Worm (Caenorhabditis elegans) whole organism, late embryonic: ENCODE data around the gene cni-1.

Experiments used
- C08G9.2 ChIP-seq: sonication (generic microtip); optimal IDR thresholded peaks from 2 replicates; lab custom pipeline; 2016; ENCODE audit warnings: mild to moderate bottlenecking, missing genetic modification characterization, moderate library complexity, missing compliant biosample characterization
- C38D4.7 ChIP-seq: fragments of 200-800 bp; sonication (Bioruptor generic); optimal IDR thresholded peaks from 2 replicates; lab custom pipeline; 2018; ENCODE audit warnings: mild to moderate bottlenecking, missing genetic modification characterization, moderate library complexity, missing compliant biosample characterization
- F13H6.1 ChIP-seq: sonication (generic microtip); optimal IDR thresholded peaks from 2 replicates; lab custom pipeline; 2016; ENCODE audit warnings: missing genetic modification characterization, missing compliant biosample characterization
- K02D7.2 ChIP-seq: sonication (generic microtip); optimal IDR thresholded peaks from 2 replicates; lab custom pipeline; 2017; ENCODE audit warnings: mild to moderate bottlenecking, missing genetic modification characterization, missing compliant biosample characterization
- K09A11.1 ChIP-seq: sonication (generic microtip); optimal IDR thresholded peaks from 2 replicates; lab custom pipeline; 2017; ENCODE audit warnings: antibody characterized with exemption, mild to moderate bottlenecking, missing genetic modification characterization, missing compliant biosample characterization; ENCODE audit not compliant: insufficient read depth
- Y22D7AL.16 ChIP-seq: sonication (generic microtip); optimal IDR thresholded peaks from 2 replicates; lab custom pipeline; 2016; ENCODE audit warnings: missing genetic modification characterization, missing compliant biosample characterization
- ama-1 ChIP-seq: fragments of 150-350 bp; optimal IDR thresholded peaks from 2 replicates; lab custom pipeline; 2014
- ceh-14 ChIP-seq: sonication (generic microtip); optimal IDR thresholded peaks from 2 replicates; lab custom pipeline; 2016; ENCODE audit warnings: missing genotype, missing genetic modification characterization, missing compliant biosample characterization
- ceh-30 ChIP-seq: fragments of 150-350 bp; optimal IDR thresholded peaks from 2 replicates; lab custom pipeline; 2014; ENCODE audit warnings: missing biosample characterization, missing genetic modification characterization
- ceh-34 ChIP-seq: sonication (generic microtip); optimal IDR thresholded peaks from 2 replicates; lab custom pipeline; 2016; ENCODE audit warnings: mild to moderate bottlenecking, missing genetic modification characterization, missing compliant biosample characterization
- ceh-48 ChIP-seq: sonication (generic microtip); optimal IDR thresholded peaks from 2 replicates; lab custom pipeline; 2016; ENCODE audit warnings: missing genetic modification characterization, inconsistent platforms, missing compliant biosample characterization
- dmd-4 ChIP-seq: sonication (generic microtip); optimal IDR thresholded peaks from 2 replicates; lab custom pipeline; 2016; ENCODE audit warnings: borderline replicate concordance, missing genetic modification characterization, missing compliant biosample characterization
- dve-1 ChIP-seq: sonication (generic microtip); optimal IDR thresholded peaks from 2 replicates; lab custom pipeline; 2017; ENCODE audit warnings: antibody characterized with exemption, mild to moderate bottlenecking, missing genetic modification characterization, missing compliant biosample characterization
- elt-2 ChIP-seq: sonication (generic microtip); optimal IDR thresholded peaks from 2 replicates; lab custom pipeline; 2016; ENCODE audit warnings: missing genetic modification reagents, missing genetic modification characterization, missing compliant biosample characterization
- elt-4 ChIP-seq: sonication (generic microtip); optimal IDR thresholded peaks from 2 replicates; lab custom pipeline; 2016; ENCODE audit warnings: missing genetic modification characterization, missing compliant biosample characterization
- ets-4 ChIP-seq: sonication (generic microtip); optimal IDR thresholded peaks from 2 replicates; lab custom pipeline; 2016; ENCODE audit warnings: missing genetic modification characterization, missing compliant biosample characterization
- eyg-1 ChIP-seq: sonication (generic microtip); optimal IDR thresholded peaks from 2 replicates; lab custom pipeline; 2016; ENCODE audit warnings: missing genotype, missing genetic modification characterization, missing compliant biosample characterization
- fax-1 ChIP-seq: sonication (generic microtip); optimal IDR thresholded peaks from 2 replicates; lab custom pipeline; 2016; ENCODE audit warnings: missing genotype, missing genetic modification characterization, missing compliant biosample characterization
- fkh-10 ChIP-seq: fragments of 150-350 bp; optimal IDR thresholded peaks from 2 replicates; lab custom pipeline; 2014; ENCODE audit warnings: missing biosample characterization, missing genetic modification reagents, missing genetic modification characterization
- hlh-15 ChIP-seq: sonication (generic microtip); optimal IDR thresholded peaks from 2 replicates; lab custom pipeline; 2016; ENCODE audit warnings: missing genetic modification characterization, missing compliant biosample characterization
- hlh-6 ChIP-seq: sonication (generic microtip); optimal IDR thresholded peaks from 2 replicates; lab custom pipeline; 2016; ENCODE audit warnings: missing genotype, missing genetic modification characterization, missing compliant biosample characterization
- lim-6 ChIP-seq: sonication (generic microtip); optimal IDR thresholded peaks from 2 replicates; lab custom pipeline; 2016; ENCODE audit warnings: missing genetic modification characterization, missing compliant biosample characterization
- lin-11 ChIP-seq: fragments of 200-800 bp; sonication (Bioruptor generic); optimal IDR thresholded peaks from 2 replicates; lab custom pipeline; 2018; ENCODE audit warnings: mild to moderate bottlenecking, missing genetic modification characterization, missing compliant biosample characterization
- madf-2 ChIP-seq: sonication (generic microtip); optimal IDR thresholded peaks from 2 replicates; lab custom pipeline; 2017; ENCODE audit warnings: missing genetic modification characterization, missing compliant biosample characterization
- nfya-1 ChIP-seq: sonication (generic microtip); optimal IDR thresholded peaks from 2 replicates; lab custom pipeline; 2017; ENCODE audit warnings: missing genetic modification characterization, mild to moderate bottlenecking, missing compliant biosample characterization, antibody characterized with exemption, moderate library complexity
- npax-4 ChIP-seq: sonication (generic microtip); optimal IDR thresholded peaks from 2 replicates; lab custom pipeline; 2016; ENCODE audit warnings: missing genetic modification characterization, missing compliant biosample characterization
- pat-9 ChIP-seq: fragments of 200-800 bp; sonication (Bioruptor generic); optimal IDR thresholded peaks from 2 replicates; lab custom pipeline; 2018; ENCODE audit warnings: mild to moderate bottlenecking, missing genetic modification characterization, moderate library complexity, missing compliant biosample characterization
- pax-1 ChIP-seq: fragments of 150-350 bp; optimal IDR thresholded peaks from 2 replicates; lab custom pipeline; 2014; ENCODE audit warnings: missing biosample characterization, missing genetic modification characterization
- pha-2 ChIP-seq: sonication (generic microtip); optimal IDR thresholded peaks from 2 replicates; lab custom pipeline; 2017; ENCODE audit warnings: mild to moderate bottlenecking, missing genetic modification characterization, missing compliant biosample characterization
- pha-4 ChIP-seq: fragments of 150-350 bp; optimal IDR thresholded peaks from 2 replicates; lab custom pipeline; 2018; ENCODE audit warnings: missing biosample characterization, missing genetic modification reagents, missing genetic modification characterization
- pqm-1 ChIP-seq: sonication (generic microtip); optimal IDR thresholded peaks from 2 replicates; lab custom pipeline; 2016; ENCODE audit warnings: missing genetic modification characterization, missing compliant biosample characterization
- ref-2 ChIP-seq: sonication (generic microtip); optimal IDR thresholded peaks from 2 replicates; lab custom pipeline; 2016; ENCODE audit warnings: missing genetic modification characterization, missing compliant biosample characterization
- sox-4 ChIP-seq: sonication (generic microtip); optimal IDR thresholded peaks from 2 replicates; lab custom pipeline; 2017; ENCODE audit warnings: mild to moderate bottlenecking, missing genetic modification characterization, inconsistent platforms, missing compliant biosample characterization
- syd-9 ChIP-seq: sonication (generic microtip); optimal IDR thresholded peaks from 2 replicates; lab custom pipeline; 2016; ENCODE audit warnings: mild to moderate bottlenecking, missing genetic modification characterization, moderate library complexity, missing compliant biosample characterization
- tbx-7 ChIP-seq: sonication (generic microtip); optimal IDR thresholded peaks from 2 replicates; lab custom pipeline; 2016; ENCODE audit warnings: missing genotype, missing genetic modification characterization, missing compliant biosample characterization
- ttx-3 ChIP-seq: sonication (generic microtip); optimal IDR thresholded peaks from 2 replicates; lab custom pipeline; 2016; ENCODE audit warnings: missing genetic modification reagents, missing genetic modification characterization, missing compliant biosample characterization
- unc-42 ChIP-seq: sonication (generic microtip); optimal IDR thresholded peaks from 2 replicates; lab custom pipeline; 2016; ENCODE audit warnings: missing genotype, missing genetic modification characterization, missing compliant biosample characterization
- unc-86 ChIP-seq: sonication (generic microtip); optimal IDR thresholded peaks from 2 replicates; lab custom pipeline; 2016; ENCODE audit warnings: missing genetic modification characterization, missing compliant biosample characterization
- zip-5 ChIP-seq: sonication (generic microtip); optimal IDR thresholded peaks from 2 replicates; lab custom pipeline; 2016; ENCODE audit warnings: missing genetic modification characterization, missing compliant biosample characterization
- ztf-16 ChIP-seq: sonication (generic microtip); optimal IDR thresholded peaks from 2 replicates; lab custom pipeline; 2017; ENCODE audit warnings: missing genetic modification characterization, missing compliant biosample characterization

cni-1 gene

ce11 chrV:13207426-13207825, 27.3 kb downstream of the cni-1 start, which contains the start of gene F57B1.5:
Gene F57B1.5 (plus strand): TSS chrV:13207726.
- TF ChIP-seq hlh-15 (tag; lab: Kevin White, UChicago) (no peak), ttx-3 (tag; lab: Kevin White, UChicago) (no peak), ztf-16 (no peak), syd-9 (tag; lab: Kevin White, UChicago) (no peak), ceh-34 (tag; lab: Kevin White, UChicago) (no peak), Y22D7AL.16 (tag; lab: Kevin White, UChicago) (no peak), ama-1 (lab: Kevin White, UChicago) (no peak), C38D4.7 (no peak), fkh-10 (GFP tag; lab: Kevin White, UChicago) (no peak), unc-42 (tag; lab: Kevin White, UChicago) (no peak), ceh-14 (tag; lab: Kevin White, UChicago) (no peak), F13H6.1 (tag; lab: Kevin White, UChicago) (no peak), unc-86 (tag; lab: Kevin White, UChicago) (no peak), pha-2 (tag; lab: Kevin White, UChicago) (no peak), hlh-6 (tag; lab: Kevin White, UChicago) (no peak), ref-2 (no peak), K02D7.2 (tag; lab: Kevin White, UChicago) (no peak), ceh-48 (no peak), sox-4 (tag; lab: Kevin White, UChicago) (no peak)

- TF ChIP-seq tbx-7 = no peak
- TF ChIP-seq C08G9.2 (tag; lab: Kevin White, UChicago) = no peak
- no peak for TF ChIP-seq elt-4 (tag; lab: Kevin White, UChicago)
- no peak for TF ChIP-seq zip-5 (tag; lab: Kevin White, UChicago)
- no peak for TF ChIP-seq unc-42 (tag; lab: Kevin White, UChicago)
- TF ChIP-seq fkh-10 (GFP tag; lab: Kevin White, UChicago) = no peak
- TF ChIP-seq lin-11 (tag; lab: Kevin White, UChicago) = no peak
- no peak for TF ChIP-seq F13H6.1 (tag; lab: Kevin White, UChicago)
- TF ChIP-seq eyg-1 (tag; lab: Kevin White, UChicago) = no peak
- TF ChIP-seq, all 69 proteins: peak for 0
Observed at ce11 chrV:13209567-13209966, 29.4 kb downstream of the cni-1 start, which contains the start of gene F57B1.6. Gene F57B1.6 (plus strand): TSS chrV:13209645.

DNA sequence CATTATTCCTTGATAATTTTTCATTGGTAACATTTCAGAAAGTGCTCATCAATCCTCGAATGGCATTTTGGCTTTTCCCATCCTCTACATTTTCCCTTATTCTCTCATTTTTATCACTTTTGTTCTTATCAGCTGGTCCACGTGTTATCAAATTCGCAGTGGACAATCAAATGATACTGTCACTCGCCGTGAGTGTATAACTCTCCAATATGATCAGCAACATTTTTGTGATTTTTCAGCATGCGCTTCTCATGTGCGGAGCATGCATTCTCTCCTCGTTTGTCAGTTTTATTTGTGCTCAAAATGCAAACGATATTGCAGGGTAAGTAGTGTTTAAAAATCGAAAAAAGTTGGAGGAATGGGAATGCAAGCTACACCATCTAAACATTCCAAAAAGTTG, 32.5 kb downstream of the cni-1 start:
- TF ChIP-seq lim-6 (tag; lab: Kevin White, UChicago) = no peak
- no peak for TF ChIP-seq pat-9 (tag; lab: Kevin White, UChicago)
- no peak for TF ChIP-seq fkh-10 (GFP tag; lab: Kevin White, UChicago)
- TF ChIP-seq npax-4 (tag; lab: Kevin White, UChicago) = no peak
- TF ChIP-seq ceh-14 (tag; lab: Kevin White, UChicago) = no peak
- TF ChIP-seq K09A11.1 (tag; lab: Kevin White, UChicago) = no peak
- no peak for TF ChIP-seq pha-4 (tag; lab: Kevin White, UChicago)
- TF ChIP-seq fax-1 (tag; lab: Kevin White, UChicago) = no peak
- TF ChIP-seq nfya-1 (tag; lab: Kevin White, UChicago) = no peak
- peak; percentile 42 for TF ChIP-seq pqm-1 (tag; lab: Kevin White, UChicago)
- no peak for TF ChIP-seq Y22D7AL.16 (tag; lab: Kevin White, UChicago)
- peak; percentile 94 for TF ChIP-seq elt-2 (tag; lab: Kevin White, UChicago)

- TF ChIP-seq madf-2 (no peak), dmd-4 (tag; lab: Kevin White, UChicago) (no peak), ets-4 (no peak), C08G9.2 (tag; lab: Kevin White, UChicago) (no peak), pax-1 (tag; lab: Kevin White, UChicago) (no peak), elt-4 (tag; lab: Kevin White, UChicago) (no peak), ceh-30 (tag; lab: Kevin White, UChicago) (no peak), ref-2 (no peak), eyg-1 (tag; lab: Kevin White, UChicago) (no peak), pha-2 (tag; lab: Kevin White, UChicago) (no peak), fax-1 (tag; lab: Kevin White, UChicago) (no peak), hlh-6 (tag; lab: Kevin White, UChicago) (no peak), dve-1 (no peak)
Observed at ce11 chrV:13221066-13221465, 40.9 kb downstream of the cni-1 start.
